Worm (Caenorhabditis elegans): ENCODE data around the gene Y55D9A.2.

DNA sequence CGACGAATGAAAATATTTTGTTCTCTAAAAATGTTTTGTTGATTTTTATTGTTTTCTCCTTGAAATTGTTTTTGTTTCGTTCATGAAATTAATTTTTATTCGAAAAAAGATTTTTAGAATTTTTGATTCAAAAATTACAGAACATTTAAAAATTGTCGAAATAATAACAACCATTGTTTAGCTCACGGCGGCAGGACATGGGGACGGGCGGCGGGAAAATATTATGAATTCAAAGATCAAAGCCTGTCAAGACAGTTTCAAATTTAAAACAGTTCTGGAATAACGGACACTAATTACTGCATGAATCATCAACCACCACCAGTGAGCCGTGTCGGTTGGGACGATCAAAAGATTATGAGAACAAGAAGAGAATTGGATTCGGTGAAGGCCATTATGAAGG is 44.7 kb downstream of the Y55D9A.2 start, which contains the start of gene snb-7:
- TF ChIP-seq hmg-4 (GFP tag; optimal IDR thresholded peaks at IDR 0.05) = no peak
- TF ChIP-seq ama-1 (optimal IDR thresholded peaks at IDR 0.05) = no peak
- TF ChIP-seq ceh-36 (tag; optimal IDR thresholded peaks at IDR 0.05) = no peak
- no peak for TF ChIP-seq flt-1 (GFP tag; IDR thresholded peaks at IDR 0.05)
- no peak for TF ChIP-seq pes-1 (GFP tag; IDR thresholded peaks at IDR 0.05)

All from whole organism, early embryonic.